Fruit fly (Drosophila melanogaster) whole organism, embryonic: ENCODE results near the gene mdu.

Source experiments
- Atf-2 ChIP-seq: fragments of 200-800 bp; sonication (Bioruptor generic); optimal IDR thresholded peaks from 2 replicates; lab custom pipeline; 2016; ENCODE audit warnings: missing biosample characterization, missing genetic modification characterization
- CG10209 ChIP-seq: fragments of 200-800 bp; sonication (Bioruptor generic); optimal IDR thresholded peaks from 3 replicates; lab custom pipeline; 2017; ENCODE audit warnings: missing biosample characterization, mild to moderate bottlenecking, missing genetic modification characterization, missing genetic modification reagents
- CG10267 ChIP-seq: fragments of 200-800 bp; sonication (Bioruptor generic); optimal IDR thresholded peaks from 2 replicates; lab custom pipeline; 2018; ENCODE audit warnings: missing biosample characterization, mild to moderate bottlenecking, missing genetic modification characterization, moderate library complexity
- CG10321 ChIP-seq: fragments of 200-800 bp; sonication (Bioruptor generic); IDR thresholded peaks from 2 replicates; pipeline ENCODE4 v1.3.6; 2022; ENCODE audit warnings: missing biosample characterization, missing genetic modification characterization
- CG10979 ChIP-seq: fragments of 200-800 bp; sonication (Bioruptor generic); optimal IDR thresholded peaks from 2 replicates; lab custom pipeline; 2018; ENCODE audit warnings: missing biosample characterization, mild to moderate bottlenecking, missing genetic modification characterization, moderate library complexity
- CG11093 ChIP-seq: fragments of 200-800 bp; sonication (Bioruptor generic); IDR thresholded peaks from 3 replicates; pipeline ENCODE4 v1.3.6; 2022; ENCODE audit warnings: missing biosample characterization, missing genetic modification characterization
- CG11504 ChIP-seq: fragments of 200-800 bp; sonication (Bioruptor generic); optimal IDR thresholded peaks from 3 replicates; lab custom pipeline; 2019; ENCODE audit warnings: missing biosample characterization, mild to moderate bottlenecking, missing genetic modification characterization, moderate library complexity
- CG12104 ChIP-seq: fragments of 200-800 bp; sonication (Bioruptor generic); optimal IDR thresholded peaks from 3 replicates; lab custom pipeline; 2016; ENCODE audit warnings: missing biosample characterization, missing genetic modification characterization
- CG12155 ChIP-seq: fragments of 200-800 bp; sonication (Bioruptor generic); optimal IDR thresholded peaks from 3 replicates; lab custom pipeline; 2016; ENCODE audit warnings: missing biosample characterization, missing genetic modification characterization
- CG1233 ChIP-seq: fragments of 200-800 bp; sonication (Bioruptor generic); optimal IDR thresholded peaks from 4 replicates; lab custom pipeline; 2018; ENCODE audit warnings: missing biosample characterization, mild to moderate bottlenecking, missing genetic modification characterization
- CG1529 ChIP-seq: fragments of 200-800 bp; sonication (Bioruptor generic); optimal IDR thresholded peaks from 3 replicates; lab custom pipeline; 2018; ENCODE audit warnings: missing biosample characterization, missing genetic modification characterization
- CG17186 ChIP-seq: fragments of 200-800 bp; sonication (Bioruptor generic); optimal IDR thresholded peaks from 3 replicates; lab custom pipeline; 2017; ENCODE audit warnings: missing biosample characterization, missing genetic modification reagents, missing genetic modification characterization
- CG17385 ChIP-seq: fragments of 200-800 bp; sonication (Bioruptor generic); optimal IDR thresholded peaks from 3 replicates; lab custom pipeline; 2018; ENCODE audit warnings: missing biosample characterization, mild to moderate bottlenecking, missing genetic modification characterization
- CG17568 ChIP-seq: fragments of 200-800 bp; sonication (Bioruptor generic); optimal IDR thresholded peaks from 2 replicates; lab custom pipeline; 2018; ENCODE audit warnings: missing biosample characterization, mild to moderate bottlenecking, missing genetic modification characterization, moderate library complexity
- CG31224 ChIP-seq: fragments of 200-800 bp; sonication (Bioruptor generic); IDR thresholded peaks from 2 replicates; pipeline ENCODE4 v1.3.6; 2022; ENCODE audit warnings: missing biosample characterization, missing genetic modification characterization
- CG4282 ChIP-seq: fragments of 200-800 bp; sonication (Bioruptor generic); optimal IDR thresholded peaks from 2 replicates; lab custom pipeline; 2016; ENCODE audit warnings: missing biosample characterization, missing genetic modification characterization
- CG4820 ChIP-seq: fragments of 200-800 bp; sonication (Bioruptor generic); optimal IDR thresholded peaks from 3 replicates; lab custom pipeline; 2016; ENCODE audit warnings: missing biosample characterization, missing genetic modification characterization
- CG6175 ChIP-seq: fragments of 200-800 bp; sonication (Bioruptor generic); IDR thresholded peaks from 3 replicates; pipeline ENCODE4 v1.3.6; 2022; ENCODE audit warnings: missing biosample characterization, missing genetic modification characterization
- CG6272 ChIP-seq: fragments of 200-800 bp; sonication (Bioruptor generic); IDR thresholded peaks from 2 replicates; pipeline ENCODE4 v1.3.6; 2022; ENCODE audit warnings: missing biosample characterization, missing genetic modification characterization
- CG6683 ChIP-seq: fragments of 200-800 bp; sonication (Bioruptor generic); optimal IDR thresholded peaks from 2 replicates; lab custom pipeline; 2017; ENCODE audit warnings: missing biosample characterization, mild to moderate bottlenecking, missing genetic modification characterization, missing genetic modification reagents
- CG7786 ChIP-seq: fragments of 200-800 bp; sonication (Bioruptor generic); optimal IDR thresholded peaks from 2 replicates; lab custom pipeline; 2016; ENCODE audit warnings: missing biosample characterization, missing genetic modification characterization
- CTCF ChIP-seq: fragments of 200-800 bp; sonication (Bioruptor generic); optimal IDR thresholded peaks from 2 replicates; lab custom pipeline; 2017; ENCODE audit warnings: missing biosample characterization, mild to moderate bottlenecking, missing genetic modification characterization, moderate library complexity
- Drgx ChIP-seq: fragments of 200-800 bp; sonication (Bioruptor generic); IDR thresholded peaks from 2 replicates; pipeline ENCODE4 v1.3.6; 2022; ENCODE audit warnings: missing biosample characterization, missing genetic modification characterization
- HHEX ChIP-seq: fragments of 200-800 bp; sonication (Bioruptor generic); optimal IDR thresholded peaks from 3 replicates; lab custom pipeline; 2017; ENCODE audit warnings: missing biosample characterization, mild to moderate bottlenecking, missing genetic modification characterization, missing genetic modification reagents
- Lpt ChIP-seq: fragments of >200 bp; optimal IDR thresholded peaks from 2 replicates; lab custom pipeline; 2018; ENCODE audit warnings: missing biosample characterization, missing genetic modification characterization
- Nf-YA ChIP-seq: fragments of 200-800 bp; sonication (Bioruptor generic); IDR thresholded peaks from 2 replicates; pipeline ENCODE4 v1.3.6; 2022; ENCODE audit warnings: missing biosample characterization, missing genetic modification characterization
- Oaz ChIP-seq: fragments of 200-800 bp; sonication (Bioruptor generic); IDR thresholded peaks from 2 replicates; pipeline ENCODE4 v1.3.6; 2022; ENCODE audit warnings: missing biosample characterization, missing genetic modification characterization
- Side ChIP-seq: fragments of 200-800 bp; sonication (Bioruptor generic); optimal IDR thresholded peaks from 2 replicates; lab custom pipeline; 2016; ENCODE audit warnings: missing biosample characterization, missing genetic modification characterization
- Sox102F ChIP-seq: fragments of 200-800 bp; sonication (Bioruptor generic); optimal IDR thresholded peaks from 2 replicates; lab custom pipeline; 2018; ENCODE audit warnings: missing biosample characterization, mild to moderate bottlenecking, missing genetic modification characterization, moderate library complexity
- Sry-β ChIP-seq: fragments of 200-800 bp; sonication (Bioruptor generic); optimal IDR thresholded peaks from 2 replicates; lab custom pipeline; 2018; ENCODE audit warnings: missing biosample characterization, mild to moderate bottlenecking, missing genetic modification characterization, moderate library complexity
- Ssrp ChIP-seq: fragments of 200-800 bp; sonication (Bioruptor generic); optimal IDR thresholded peaks from 2 replicates; lab custom pipeline; 2018; ENCODE audit warnings: missing biosample characterization, mild to moderate bottlenecking, missing genetic modification characterization, moderate library complexity
- ara ChIP-seq: fragments of 200-800 bp; sonication (Bioruptor generic); IDR thresholded peaks from 2 replicates; pipeline ENCODE4 v1.3.6; 2022; ENCODE audit warnings: missing biosample characterization, missing genetic modification characterization
- cad ChIP-seq: fragments of >200 bp; optimal IDR thresholded peaks from 2 replicates; lab custom pipeline; 2017; ENCODE audit warnings: missing biosample characterization, missing genetic modification characterization
- caup ChIP-seq: fragments of 200-800 bp; sonication (Bioruptor generic); optimal IDR thresholded peaks from 3 replicates; lab custom pipeline; 2017; ENCODE audit warnings: missing biosample characterization, mild to moderate bottlenecking, missing genetic modification characterization, moderate library complexity; ENCODE audit not compliant: severe bottlenecking
- chn ChIP-seq: fragments of 200-800 bp; sonication (Bioruptor generic); optimal IDR thresholded peaks from 2 replicates; lab custom pipeline; 2016; ENCODE audit warnings: missing biosample characterization, missing genetic modification characterization
- fu2 ChIP-seq: fragments of 200-800 bp; sonication (Bioruptor generic); optimal IDR thresholded peaks from 2 replicates; lab custom pipeline; 2016; ENCODE audit warnings: missing biosample characterization, missing genetic modification characterization
- gro ChIP-seq: fragments of 200-800 bp; sonication (Bioruptor generic); optimal IDR thresholded peaks from 2 replicates; lab custom pipeline; 2016; ENCODE audit warnings: missing biosample characterization, missing genetic modification characterization
- h ChIP-seq: fragments of >200 bp; optimal IDR thresholded peaks from 2 replicates; lab custom pipeline; 2017
- kah ChIP-seq: fragments of 200-800 bp; sonication (Bioruptor generic); optimal IDR thresholded peaks from 2 replicates; lab custom pipeline; 2018; ENCODE audit warnings: missing biosample characterization, mild to moderate bottlenecking, missing genetic modification characterization
- kay ChIP-seq: fragments of 200-800 bp; sonication (Bioruptor generic); optimal IDR thresholded peaks from 2 replicates; lab custom pipeline; 2016; ENCODE audit warnings: missing biosample characterization, missing genetic modification characterization
- lbe ChIP-seq: fragments of 200-800 bp; sonication (Bioruptor generic); optimal IDR thresholded peaks from 2 replicates; lab custom pipeline; 2016; ENCODE audit warnings: missing biosample characterization, mild to moderate bottlenecking, missing genetic modification characterization
- luna ChIP-seq: fragments of 200-800 bp; sonication (Bioruptor generic); optimal IDR thresholded peaks from 2 replicates; lab custom pipeline; 2016; ENCODE audit warnings: missing biosample characterization, missing genetic modification characterization
- maf-S ChIP-seq: fragments of 200-800 bp; sonication (Bioruptor generic); optimal IDR thresholded peaks from 2 replicates; lab custom pipeline; 2016; ENCODE audit warnings: missing biosample characterization, missing genetic modification characterization
- peb ChIP-seq: fragments of 200-800 bp; sonication (Bioruptor generic); IDR thresholded peaks from 2 replicates; pipeline ENCODE4 v1.3.6; 2022; ENCODE audit warnings: missing biosample characterization, missing genetic modification characterization
- phol ChIP-seq: fragments of 200-800 bp; sonication (Bioruptor generic); optimal IDR thresholded peaks from 3 replicates; lab custom pipeline; 2018; ENCODE audit warnings: missing biosample characterization, mild to moderate bottlenecking, missing genetic modification characterization, moderate library complexity
- sc ChIP-seq, 3 experiments: fragments of >200 bp in 2 of 3; fragments of 200-800 bp in 1 of 3; sonication (Bioruptor generic) in 1 of 3; optimal IDR thresholded peaks; 2 replicates in 2 of 3; 3 replicates in 1 of 3; lab custom pipeline; 2017; ENCODE audit warnings: mild to moderate bottlenecking in 1 of 3, missing biosample characterization in 1 of 3, missing genetic modification characterization in 1 of 3, missing genetic modification reagents in 1 of 3
- scrt ChIP-seq: fragments of 200-800 bp; sonication (Bioruptor generic); optimal IDR thresholded peaks from 2 replicates; lab custom pipeline; 2018; ENCODE audit warnings: missing biosample characterization, mild to moderate bottlenecking, missing genetic modification characterization, moderate library complexity
- tna ChIP-seq: fragments of 200-800 bp; sonication (Bioruptor generic); IDR thresholded peaks from 2 replicates; pipeline ENCODE4 v1.3.6; 2022; ENCODE audit warnings: missing biosample characterization, missing genetic modification characterization; ENCODE audit not compliant: partially characterized antibody
- toy ChIP-seq: fragments of 200-800 bp; sonication (Bioruptor generic); IDR thresholded peaks from 2 replicates; pipeline ENCODE4 v1.3.6; 2022; ENCODE audit warnings: missing biosample characterization, missing genetic modification characterization

The mdu gene

DNA sequence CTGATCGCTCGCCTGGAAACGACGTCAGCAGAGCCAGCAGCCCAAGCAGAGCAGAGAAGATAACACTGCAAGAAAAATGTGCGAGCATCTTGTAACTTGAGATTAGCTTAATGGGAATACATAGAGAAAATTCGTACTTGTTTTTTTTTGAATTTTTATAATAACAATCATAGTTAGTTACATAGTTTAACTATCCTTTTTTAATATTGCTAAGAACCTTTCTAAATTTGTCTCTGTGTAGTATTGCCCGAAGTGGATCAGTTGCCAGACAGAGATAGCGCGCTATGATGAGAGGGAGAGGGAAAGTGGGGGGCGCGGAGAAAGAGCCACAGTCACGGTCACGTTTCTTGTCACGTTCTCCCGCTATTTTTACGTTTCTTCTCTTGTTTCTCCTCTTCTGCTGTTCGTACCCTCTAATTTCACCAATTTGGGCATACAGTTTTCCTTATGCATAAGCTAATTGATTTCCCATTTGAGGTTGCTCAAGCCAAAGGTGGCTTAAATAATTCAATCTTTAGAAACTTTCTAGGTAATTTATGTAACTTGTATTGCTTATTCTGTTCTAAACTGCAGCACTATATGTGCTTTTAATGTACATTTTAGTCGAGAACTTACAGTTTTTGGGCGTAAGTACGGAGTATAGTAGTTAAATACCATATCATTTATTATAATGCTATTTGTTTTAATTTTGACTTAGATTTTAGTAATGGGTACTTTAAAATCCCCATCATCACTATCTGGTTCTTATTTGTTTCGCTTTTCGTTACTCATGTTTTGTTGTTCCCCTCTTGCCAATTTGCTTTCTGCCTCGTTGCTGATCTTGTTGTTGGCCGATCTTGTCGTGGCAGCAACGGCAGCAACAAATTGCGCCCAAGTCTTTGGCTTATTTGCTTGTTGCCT, 14.0 kb downstream of the mdu start (continued):
- TF ChIP-seq CG4820 (GFP tag; lab: Kevin White, UChicago) = peak; percentile 87
- TF ChIP-seq Atf-2 (GFP tag; lab: Kevin White, UChicago) = peak; percentile 50
- no peak for TF ChIP-seq CG4282 (GFP tag; lab: Kevin White, UChicago)
- no peak for TF ChIP-seq Lpt
- no peak for TF ChIP-seq sc (optimal IDR thresholded peaks at IDR 0.05; lab: Kevin White, UChicago)
- peak; percentile 71 for TF ChIP-seq sc (GFP tag; optimal IDR thresholded peaks at IDR 0.05; lab: Kevin White, UChicago)
- TF ChIP-seq CG6272 (GFP tag; lab: Robert Waterston, UW) = peak; percentile 68
- TF ChIP-seq Ssrp (tag; lab: Kevin White, UChicago) = peak; percentile 83
- TF ChIP-seq cad (GFP tag; lab: Kevin White, UChicago) = no peak
- peak; percentile 56 for TF ChIP-seq kay (GFP tag; lab: Kevin White, UChicago)
- TF ChIP-seq Nf-YA (GFP tag; lab: Robert Waterston, UW) = peak; percentile 45; the same call in 1 of the 2 replicates
- TF ChIP-seq fu2 (GFP tag; lab: Kevin White, UChicago) = peak; percentile 27
- TF ChIP-seq ara (GFP tag; lab: Robert Waterston, UW) = peak; percentile 85
- 0 out of 3 replicates have a peak, but pooled peaks have one; percentile 51 for TF ChIP-seq CG6175 (GFP tag; lab: Robert Waterston, UW)
- peak; percentile 65 for TF ChIP-seq CG12155 (GFP tag; lab: Kevin White, UChicago)
- peak; percentile 70 for TF ChIP-seq CG17385 (GFP tag; lab: Kevin White, UChicago)
- TF ChIP-seq CG11093 (GFP tag; lab: Robert Waterston, UW) = peak; percentile 67; the same call in 2 of the 3 replicates
- peak; percentile 15 for TF ChIP-seq Sry-β (GFP tag; lab: Kevin White, UChicago)
- peak; percentile 71 for TF ChIP-seq CG31224 (GFP tag; lab: Robert Waterston, UW)
- peak; percentile 69 for TF ChIP-seq CG7786 (GFP tag; lab: Kevin White, UChicago)
- TF ChIP-seq lbe (GFP tag; lab: Kevin White, UChicago) = peak; percentile 85
- TF ChIP-seq CG17568 (GFP tag; lab: Kevin White, UChicago) = peak; percentile 55
- TF ChIP-seq tna (GFP tag; lab: Robert Waterston, UW) = no peak
- TF ChIP-seq maf-S = peak; percentile 48
- TF ChIP-seq HHEX = peak; percentile 69
- peak; percentile 86 for TF ChIP-seq phol
- peak; percentile 73 for TF ChIP-seq CG1233 (GFP tag; lab: Kevin White, UChicago)
- no peak for TF ChIP-seq Oaz (GFP tag; lab: Robert Waterston, UW)
- TF ChIP-seq Sox102F (GFP tag; lab: Kevin White, UChicago) = peak; percentile 79
- peak; percentile 72 for TF ChIP-seq peb (GFP tag; lab: Robert Waterston, UW)
- TF ChIP-seq luna (GFP tag; lab: Kevin White, UChicago) = no peak
- peak; percentile 75 for TF ChIP-seq CG10209 (GFP tag; lab: Kevin White, UChicago)
- peak; percentile 68 for TF ChIP-seq CG1529 (GFP tag; lab: Kevin White, UChicago)
- TF ChIP-seq CG10267 (tag; lab: Kevin White, UChicago) = peak; percentile 82
- TF ChIP-seq toy = peak; percentile 44; the same call in 1 of the 2 replicates
- TF ChIP-seq h (lab: Kevin White, UChicago) = no peak
- peak; percentile 85 for TF ChIP-seq CG11504 (tag; lab: Kevin White, UChicago)
- peak; percentile 49 for TF ChIP-seq CG6683 (GFP tag; lab: Kevin White, UChicago)
- TF ChIP-seq CTCF (GFP tag; lab: Kevin White, UChicago) = peak; percentile 39
- TF ChIP-seq gro = no peak
- peak; percentile 92 for TF ChIP-seq CG10979 (tag; lab: Kevin White, UChicago)
- TF ChIP-seq chn (GFP tag; lab: Kevin White, UChicago) = peak; percentile 79
- peak; percentile 54 for TF ChIP-seq scrt (GFP tag; lab: Kevin White, UChicago)
- TF ChIP-seq kah (GFP tag; lab: Kevin White, UChicago) = peak; percentile 18
- TF ChIP-seq CG12104 = peak; percentile 63
- TF ChIP-seq caup (GFP tag; lab: Kevin White, UChicago) = peak; percentile 60
- no peak for TF ChIP-seq CG17186 (GFP tag; lab: Kevin White, UChicago)
- TF ChIP-seq Drgx (GFP tag; lab: Robert Waterston, UW) = peak; percentile 87
- no peak for TF ChIP-seq CG10321 (GFP tag; lab: Robert Waterston, UW)
- peak; percentile 62 for TF ChIP-seq Side (GFP tag; lab: Kevin White, UChicago)
